Worm (Caenorhabditis elegans): ENCODE measurements around the gene F53F1.6.

- no peak for TF ChIP-seq mdl-1 (tag; optimal IDR thresholded peaks at IDR 0.05)
- no peak for TF ChIP-seq ama-1 (optimal IDR thresholded peaks at IDR 0.05)
- TF ChIP-seq nhr-11 (tag; optimal IDR thresholded peaks at IDR 0.05) = no peak
- TF ChIP-seq jun-1 (tag; optimal IDR thresholded peaks at IDR 0.05) = no peak
- no peak for TF ChIP-seq nhr-25 (tag; optimal IDR thresholded peaks at IDR 0.05)
- no peak for TF ChIP-seq elt-3 (tag; optimal IDR thresholded peaks at IDR 0.05)
- TF ChIP-seq ceh-16 (tag; optimal IDR thresholded peaks at IDR 0.05) = no peak
- TF ChIP-seq skn-1 (tag; optimal IDR thresholded peaks at IDR 0.05) = no peak
- no peak for TF ChIP-seq lin-39 (tag; optimal IDR thresholded peaks at IDR 0.05)
- no peak for TF ChIP-seq nhr-12 (tag; optimal IDR thresholded peaks at IDR 0.05)
- TF ChIP-seq ceh-28 (tag; optimal IDR thresholded peaks at IDR 0.05) = no peak
Observed at ce11 chrV:13427378-13427777, 10.0 kb upstream of the F53F1.6 start.
